Fruit fly (Drosophila melanogaster) whole organism, embryonic: ENCODE data around the gene SoxN.

Experiments
- Antp ChIP-seq: fragments of 200-800 bp; sonication (Bioruptor generic); optimal IDR thresholded peaks from 3 replicates; lab custom pipeline; 2016; ENCODE audit warnings: missing biosample characterization, missing genetic modification characterization
- CG10321 ChIP-seq: fragments of 200-800 bp; sonication (Bioruptor generic); IDR thresholded peaks from 2 replicates; pipeline ENCODE4 v1.3.6; 2022; ENCODE audit warnings: missing biosample characterization, missing genetic modification characterization
- CG11093 ChIP-seq: fragments of 200-800 bp; sonication (Bioruptor generic); IDR thresholded peaks from 3 replicates; pipeline ENCODE4 v1.3.6; 2022; ENCODE audit warnings: missing biosample characterization, missing genetic modification characterization
- CG12071 ChIP-seq: fragments of 200-800 bp; sonication (Bioruptor generic); optimal IDR thresholded peaks from 3 replicates; lab custom pipeline; 2018; ENCODE audit warnings: missing biosample characterization, mild to moderate bottlenecking, missing genetic modification characterization
- CG1233 ChIP-seq: fragments of 200-800 bp; sonication (Bioruptor generic); optimal IDR thresholded peaks from 4 replicates; lab custom pipeline; 2018; ENCODE audit warnings: missing biosample characterization, mild to moderate bottlenecking, missing genetic modification characterization
- CG15696 ChIP-seq: fragments of 200-800 bp; sonication (Bioruptor generic); optimal IDR thresholded peaks from 2 replicates; lab custom pipeline; 2019; ENCODE audit warnings: missing biosample characterization, mild to moderate bottlenecking, missing genetic modification characterization, moderate library complexity
- CG17385 ChIP-seq: fragments of 200-800 bp; sonication (Bioruptor generic); optimal IDR thresholded peaks from 3 replicates; lab custom pipeline; 2018; ENCODE audit warnings: missing biosample characterization, mild to moderate bottlenecking, missing genetic modification characterization
- CG17612 ChIP-seq: fragments of 200-800 bp; sonication (Bioruptor generic); IDR thresholded peaks from 2 replicates; pipeline ENCODE4 v1.3.6; 2022; ENCODE audit warnings: missing biosample characterization, missing genetic modification characterization
- CG1832 ChIP-seq: fragments of 200-800 bp; sonication (Bioruptor generic); optimal IDR thresholded peaks from 2 replicates; lab custom pipeline; 2017; ENCODE audit warnings: missing biosample characterization, mild to moderate bottlenecking, missing genetic modification characterization, inconsistent platforms
- CG2889 ChIP-seq: fragments of 200-800 bp; sonication (Bioruptor generic); IDR thresholded peaks from 3 replicates; pipeline ENCODE4 v1.3.6; 2022; ENCODE audit warnings: missing biosample characterization, missing genetic modification characterization
- CG31388 ChIP-seq: fragments of 200-800 bp; sonication (Bioruptor generic); optimal IDR thresholded peaks from 2 replicates; lab custom pipeline; 2016; ENCODE audit warnings: missing biosample characterization, missing genetic modification characterization
- CG32767 ChIP-seq: fragments of 200-800 bp; sonication (Bioruptor generic); IDR thresholded peaks from 2 replicates; pipeline ENCODE4 v1.3.6; 2022; ENCODE audit warnings: missing biosample characterization, missing genetic modification characterization
- CG33557 ChIP-seq: fragments of 200-800 bp; sonication (Bioruptor generic); optimal IDR thresholded peaks from 2 replicates; lab custom pipeline; 2019; ENCODE audit warnings: missing biosample characterization, mild to moderate bottlenecking, missing genetic modification characterization, moderate library complexity
- CG4328 ChIP-seq: fragments of 200-800 bp; sonication (Bioruptor generic); optimal IDR thresholded peaks from 3 replicates; lab custom pipeline; 2017; ENCODE audit warnings: missing biosample characterization, missing genetic modification reagents, missing genetic modification characterization
- CG5180 ChIP-seq: fragments of 200-800 bp; sonication (Bioruptor generic); optimal IDR thresholded peaks from 3 replicates; lab custom pipeline; 2017; ENCODE audit warnings: missing biosample characterization, missing genetic modification characterization, mild to moderate bottlenecking, moderate library complexity, missing genetic modification reagents
- CG5953 ChIP-seq: fragments of 200-800 bp; sonication (Bioruptor generic); IDR thresholded peaks from 2 replicates; pipeline ENCODE4 v1.3.6; 2022; ENCODE audit warnings: missing biosample characterization, missing genetic modification characterization
- CG7556 ChIP-seq: fragments of 200-800 bp; sonication (Bioruptor generic); optimal IDR thresholded peaks from 2 replicates; lab custom pipeline; 2017; ENCODE audit warnings: missing biosample characterization, mild to moderate bottlenecking, missing genetic modification characterization
- CG7839 ChIP-seq: fragments of 200-800 bp; sonication (Bioruptor generic); optimal IDR thresholded peaks from 3 replicates; lab custom pipeline; 2018; ENCODE audit warnings: missing biosample characterization, mild to moderate bottlenecking, missing genetic modification characterization, moderate library complexity
- CG9437 ChIP-seq: fragments of 200-800 bp; sonication (Bioruptor generic); optimal IDR thresholded peaks from 2 replicates; lab custom pipeline; 2018; ENCODE audit warnings: missing biosample characterization, mild to moderate bottlenecking, missing genetic modification characterization
- CG9727 ChIP-seq: fragments of 200-800 bp; sonication (Bioruptor generic); optimal IDR thresholded peaks from 3 replicates; lab custom pipeline; 2017; ENCODE audit warnings: missing biosample characterization, mild to moderate bottlenecking, missing genetic modification characterization
- D ChIP-seq, 2 experiments: fragments of 200-800 bp in 1 of 2; fragments of >200 bp in 1 of 2; sonication (Bioruptor generic) in 1 of 2; optimal IDR thresholded peaks; 2 replicates in 1 of 2; 3 replicates in 1 of 2; lab custom pipeline; 2017; ENCODE audit warnings: mild to moderate bottlenecking in 1 of 2, missing biosample characterization in 1 of 2, missing genetic modification characterization in 1 of 2, missing genetic modification reagents in 1 of 2
- Fer3 ChIP-seq: fragments of 200-800 bp; sonication (Bioruptor generic); optimal IDR thresholded peaks from 2 replicates; lab custom pipeline; 2018; ENCODE audit warnings: missing biosample characterization, mild to moderate bottlenecking, missing genetic modification characterization, moderate library complexity
- Hsf ChIP-seq: fragments of 200-800 bp; sonication (Bioruptor generic); optimal IDR thresholded peaks from 3 replicates; lab custom pipeline; 2016; ENCODE audit warnings: missing biosample characterization, missing genetic modification characterization
- Med ChIP-seq: fragments of 200-800 bp; sonication (Bioruptor generic); peaks from one replicate; lab custom pipeline; 2016; ENCODE audit warnings: missing biosample characterization, missing genetic modification characterization, mild to moderate bottlenecking, inconsistent platforms, moderate library complexity
- NC2α ChIP-seq: fragments of 200-800 bp; sonication (Bioruptor generic); optimal IDR thresholded peaks from 2 replicates; lab custom pipeline; 2016; ENCODE audit warnings: missing biosample characterization, missing genetic modification characterization
- Nf-YC ChIP-seq: fragments of 200-800 bp; optimal IDR thresholded peaks from 3 replicates; lab custom pipeline; 2019; ENCODE audit warnings: missing biosample characterization, mild to moderate bottlenecking, missing genetic modification characterization, moderate library complexity
- Stat92E ChIP-seq, 3 experiments: fragments of >200 bp in 2 of 3; fragments of 200-800 bp in 1 of 3; sonication (Bioruptor generic) in 1 of 3; optimal IDR thresholded peaks; 2 replicates each; lab custom pipeline; 2017 to 2019; ENCODE audit warnings: missing biosample characterization in 3 of 3, missing genetic modification characterization in 3 of 3, mild to moderate bottlenecking in 1 of 3, moderate library complexity in 1 of 3
- ac ChIP-seq: fragments of 200-800 bp; sonication (Bioruptor generic); optimal IDR thresholded peaks from 3 replicates; lab custom pipeline; 2017; ENCODE audit warnings: missing biosample characterization, mild to moderate bottlenecking, missing genetic modification characterization
- amos ChIP-seq: fragments of 200-800 bp; sonication (Bioruptor generic); IDR thresholded peaks from 2 replicates; pipeline ENCODE4 v1.3.6; 2022; ENCODE audit warnings: missing biosample characterization, missing genetic modification characterization; ENCODE audit not compliant: partially characterized antibody
- az2 ChIP-seq: fragments of 200-800 bp; sonication (Bioruptor generic); optimal IDR thresholded peaks from 3 replicates; lab custom pipeline; 2016; ENCODE audit warnings: missing biosample characterization, missing genetic modification characterization
- bcd ChIP-seq: fragments of 200-800 bp; sonication (Bioruptor generic); optimal IDR thresholded peaks from 2 replicates; lab custom pipeline; 2017; ENCODE audit warnings: missing biosample characterization, mild to moderate bottlenecking, missing genetic modification characterization
- ci ChIP-seq: fragments of 200-800 bp; sonication (Bioruptor generic); IDR thresholded peaks from 3 replicates; pipeline ENCODE4 v1.3.6; 2022; ENCODE audit warnings: missing biosample characterization, missing genetic modification characterization
- croc ChIP-seq: fragments of 200-800 bp; sonication (Bioruptor generic); conservative IDR thresholded peaks from 3 replicates; pipeline ENCODE4 v1.3.6; 2022; ENCODE audit warnings: missing biosample characterization, missing genetic modification characterization
- dati ChIP-seq: fragments of 200-800 bp; sonication (Bioruptor generic); IDR thresholded peaks from 2 replicates; pipeline ENCODE4 v1.3.6; 2022; ENCODE audit warnings: missing biosample characterization, missing genetic modification characterization
- fd64A ChIP-seq: fragments of 200-800 bp; sonication (Bioruptor generic); optimal IDR thresholded peaks from 3 replicates; lab custom pipeline; 2018; ENCODE audit warnings: missing biosample characterization, mild to moderate bottlenecking, missing genetic modification characterization
- gsb ChIP-seq: fragments of 200-800 bp; sonication (Bioruptor generic); IDR thresholded peaks from 2 replicates; pipeline ENCODE4 v1.3.6; 2022; ENCODE audit warnings: missing biosample characterization, missing genetic modification characterization
- hbn ChIP-seq: fragments of 200-800 bp; sonication (Bioruptor generic); IDR thresholded peaks from 2 replicates; pipeline ENCODE4 v1.3.6; 2022; ENCODE audit warnings: missing biosample characterization, missing genetic modification characterization; ENCODE audit not compliant: partially characterized antibody
- her ChIP-seq: fragments of 200-800 bp; sonication (Bioruptor generic); optimal IDR thresholded peaks from 2 replicates; lab custom pipeline; 2016; ENCODE audit warnings: missing biosample characterization, missing genetic modification characterization
- luna ChIP-seq: fragments of 200-800 bp; sonication (Bioruptor generic); optimal IDR thresholded peaks from 2 replicates; lab custom pipeline; 2016; ENCODE audit warnings: missing biosample characterization, missing genetic modification characterization
- phol ChIP-seq: fragments of 200-800 bp; sonication (Bioruptor generic); optimal IDR thresholded peaks from 3 replicates; lab custom pipeline; 2018; ENCODE audit warnings: missing biosample characterization, mild to moderate bottlenecking, missing genetic modification characterization, moderate library complexity
- pros ChIP-seq: fragments of 200-800 bp; sonication (Bioruptor generic); optimal IDR thresholded peaks from 3 replicates; lab custom pipeline; 2019; ENCODE audit warnings: missing biosample characterization, mild to moderate bottlenecking, missing genetic modification characterization, moderate library complexity
- ranshi ChIP-seq: fragments of 200-800 bp; sonication (Bioruptor generic); IDR thresholded peaks from 2 replicates; pipeline ENCODE4 v1.3.6; 2022; ENCODE audit warnings: missing biosample characterization, missing genetic modification characterization
- sim ChIP-seq: fragments of 200-800 bp; sonication (Bioruptor generic); IDR thresholded peaks from 2 replicates; pipeline ENCODE4 v1.3.6; 2022; ENCODE audit warnings: missing biosample characterization, missing genetic modification characterization
- slp2 ChIP-seq: fragments of 200-800 bp; sonication (Bioruptor generic); optimal IDR thresholded peaks from 2 replicates; lab custom pipeline; 2016; ENCODE audit warnings: missing biosample characterization, missing genetic modification characterization
- tin ChIP-seq: fragments of 200-800 bp; sonication (Bioruptor generic); optimal IDR thresholded peaks from 3 replicates; lab custom pipeline; 2016; ENCODE audit warnings: missing biosample characterization, missing genetic modification characterization
- toy ChIP-seq: fragments of 200-800 bp; sonication (Bioruptor generic); IDR thresholded peaks from 2 replicates; pipeline ENCODE4 v1.3.6; 2022; ENCODE audit warnings: missing biosample characterization, missing genetic modification characterization
- vnd ChIP-seq: fragments of 200-800 bp; sonication (Bioruptor generic); IDR thresholded peaks from 3 replicates; pipeline ENCODE4 v1.3.6; 2022; ENCODE audit warnings: missing biosample characterization, missing genetic modification characterization; ENCODE audit not compliant: partially characterized antibody
- z ChIP-seq: fragments of 200-800 bp; sonication (Bioruptor generic); IDR thresholded peaks from 3 replicates; pipeline ENCODE4 v1.3.6; 2022; ENCODE audit warnings: missing biosample characterization, missing genetic modification characterization
- zf30C ChIP-seq: fragments of 200-800 bp; sonication (Bioruptor generic); optimal IDR thresholded peaks from 3 replicates; lab custom pipeline; 2018; ENCODE audit warnings: missing biosample characterization, mild to moderate bottlenecking, missing genetic modification characterization
- zfh1 ChIP-seq: fragments of 200-800 bp; sonication (Bioruptor generic); IDR thresholded peaks from 3 replicates; pipeline ENCODE4 v1.3.6; 2022; ENCODE audit warnings: missing biosample characterization, missing genetic modification characterization

The SoxN gene

dm6 chr2L:8852235-8852634 lies 26.8 kb downstream of the SoxN start (continued):
- TF ChIP-seq amos (GFP tag; lab: Robert Waterston, UW) (no peak), toy (no peak), CG12071 (GFP tag; lab: Kevin White, UChicago) (peak; percentile 60), az2 (GFP tag; lab: Kevin White, UChicago) (no peak), CG2889 (GFP tag; lab: Robert Waterston, UW) (no peak), z (peak; percentile 51; the same call in 1 of the 3 replicates), D (optimal IDR thresholded peaks at IDR 0.05; lab: Kevin White, UChicago) (no peak), D (GFP tag; optimal IDR thresholded peaks at IDR 0.05; lab: Kevin White, UChicago) (peak; percentile 83), CG7556 (peak; percentile 68), croc (GFP tag; lab: Robert Waterston, UW) (peak; percentile 49; the same call in 2 of the 3 replicates), fd64A (GFP tag; lab: Kevin White, UChicago) (peak; percentile 77), Antp (GFP tag; lab: Kevin White, UChicago) (peak; percentile 23), CG10321 (no peak), CG31388 (GFP tag; lab: Kevin White, UChicago) (peak; percentile 28), Stat92E (GFP tag; optimal IDR thresholded peaks at IDR 0.05; lab: Kevin White, UChicago) (peak in 1 of 3 experiments; percentile 64), CG9437 (no peak), zfh1 (GFP tag; lab: Robert Waterston, UW) (peak; percentile 63; the same call in 1 of the 3 replicates), luna (GFP tag; lab: Kevin White, UChicago) (peak; percentile 9), CG32767 (no peak), ranshi (peak; percentile 41; the same call in 1 of the 2 replicates), tin (GFP tag; lab: Kevin White, UChicago) (peak; percentile 21), gsb (GFP tag; lab: Robert Waterston, UW) (no peak), NC2α (GFP tag; lab: Kevin White, UChicago) (peak; percentile 48), dati (GFP tag; lab: Robert Waterston, UW) (no peak), slp2 (peak; percentile 34), CG9727 (GFP tag; lab: Kevin White, UChicago) (peak; percentile 90), Fer3 (no peak), CG33557 (GFP tag; lab: Kevin White, UChicago) (peak; percentile 91), CG17612 (GFP tag; lab: Robert Waterston, UW) (no peak), Nf-YC (no peak), ci (GFP tag; lab: Robert Waterston, UW) (peak; percentile 72), CG11093 (GFP tag; lab: Robert Waterston, UW) (no peak), her (GFP tag; lab: Kevin White, UChicago) (peak; percentile 40), CG17385 (GFP tag; lab: Kevin White, UChicago) (peak; percentile 57), CG5953 (GFP tag; lab: Robert Waterston, UW) (peak; percentile 14; the same call in 1 of the 2 replicates), Hsf (GFP tag; lab: Kevin White, UChicago) (peak; percentile 11), CG5180 (GFP tag; lab: Kevin White, UChicago) (peak; percentile 75), phol (tag; lab: Kevin White, UChicago) (peak; percentile 11), CG15696 (tag; lab: Kevin White, UChicago) (peak; percentile 95), CG1832 (GFP tag; lab: Kevin White, UChicago) (no peak), hbn (no peak), CG1233 (peak; percentile 82), Med (GFP tag; lab: Kevin White, UChicago) (peak; percentile 86), CG7839 (tag; lab: Kevin White, UChicago) (no peak), CG4328 (GFP tag; lab: Kevin White, UChicago) (peak; percentile 56), vnd (GFP tag; lab: Robert Waterston, UW) (no peak), sim (GFP tag; lab: Robert Waterston, UW) (peak; percentile 31; the same call in 1 of the 2 replicates), pros (peak; percentile 72), bcd (GFP tag; lab: Kevin White, UChicago) (peak; percentile 35), zf30C (GFP tag; lab: Kevin White, UChicago) (no peak), ac (GFP tag; lab: Kevin White, UChicago) (peak; percentile 96)
